Worm (Caenorhabditis elegans) whole organism, early embryonic: ENCODE measurements around the gene C24G6.8.

ENCODE experiments used
- B0310.2 ChIP-seq: sonication (generic microtip); optimal IDR thresholded peaks from 2 replicates; lab custom pipeline; 2016; ENCODE audit warnings: mild to moderate bottlenecking, missing genetic modification characterization, missing compliant biosample characterization
- ama-1 ChIP-seq: fragments of 150-350 bp; optimal IDR thresholded peaks from 2 replicates; lab custom pipeline; 2014
- sea-1 ChIP-seq: fragments of 200-800 bp; sonication (Bioruptor generic); conservative IDR thresholded peaks from 2 replicates; pipeline ENCODE4 v1.3.6; 2022; ENCODE audit warnings: missing genetic modification characterization, missing compliant biosample characterization
- tbx-37 ChIP-seq: fragments of 200-800 bp; sonication (Bioruptor generic); conservative IDR thresholded peaks from 2 replicates; pipeline ENCODE4 v1.3.6; 2022; ENCODE audit warnings: missing genetic modification reagents, missing genetic modification characterization, missing compliant biosample characterization

ce11 chrV:5579666-5580065 lies 44.0 kb upstream of the C24G6.8 start:
- TF ChIP-seq ama-1 (lab: Kevin White, UChicago) (no peak), B0310.2 (tag; lab: Kevin White, UChicago) (no peak), tbx-37 (GFP tag; lab: Robert Waterston, UW) (no peak), sea-1 (GFP tag; lab: Robert Waterston, UW) (no peak)
